Fruit fly (Drosophila melanogaster) whole organism, embryonic: ENCODE measurements around the gene CG13457.

Experiments used
- Awh ChIP-seq: fragments of 200-800 bp; sonication (Bioruptor generic); IDR thresholded peaks from 2 replicates; pipeline ENCODE4, ENCODE4 v1.3.6; 2022; ENCODE audit warnings: missing biosample characterization, missing genetic modification characterization
- CG10147 ChIP-seq: fragments of 200-800 bp; sonication (Bioruptor generic); optimal IDR thresholded peaks from 2 replicates; lab custom pipeline; 2019; ENCODE audit warnings: missing biosample characterization, mild to moderate bottlenecking, missing genetic modification characterization, moderate library complexity
- CG12071 ChIP-seq: fragments of 200-800 bp; sonication (Bioruptor generic); optimal IDR thresholded peaks from 3 replicates; lab custom pipeline; 2018; ENCODE audit warnings: missing biosample characterization, mild to moderate bottlenecking, missing genetic modification characterization
- CG12659 ChIP-seq: fragments of 200-800 bp; sonication (Bioruptor generic); optimal IDR thresholded peaks from 3 replicates; lab custom pipeline; 2017; ENCODE audit warnings: mild to moderate bottlenecking, missing biosample characterization, missing genetic modification reagents, missing genetic modification characterization
- CG12942 ChIP-seq: fragments of 200-800 bp; sonication (Bioruptor generic); optimal IDR thresholded peaks from 3 replicates; lab custom pipeline; 2016; ENCODE audit warnings: missing biosample characterization, missing genetic modification characterization
- CG13123 ChIP-seq: fragments of 200-800 bp; sonication (Bioruptor generic); optimal IDR thresholded peaks from 2 replicates; lab custom pipeline; 2016; ENCODE audit warnings: missing biosample characterization, missing genetic modification characterization
- CG13624 ChIP-seq: fragments of 200-800 bp; sonication (Bioruptor generic); optimal IDR thresholded peaks from 2 replicates; lab custom pipeline; 2016; ENCODE audit warnings: missing biosample characterization, missing genetic modification characterization
- CG15011 ChIP-seq: fragments of 200-800 bp; sonication (Bioruptor generic); optimal IDR thresholded peaks from 3 replicates; lab custom pipeline; 2018; ENCODE audit warnings: missing biosample characterization, mild to moderate bottlenecking, missing genetic modification characterization
- CG15514 ChIP-seq: fragments of 200-800 bp; sonication (Bioruptor generic); optimal IDR thresholded peaks from 3 replicates; lab custom pipeline; 2017; ENCODE audit warnings: missing biosample characterization, missing genetic modification characterization, mild to moderate bottlenecking, moderate library complexity, missing genetic modification reagents
- CG16813 ChIP-seq: fragments of 200-800 bp; sonication (Bioruptor generic); IDR thresholded peaks from 3 replicates; pipeline ENCODE4 v1.3.6; 2022; ENCODE audit warnings: missing biosample characterization, missing genetic modification characterization; ENCODE audit not compliant: partially characterized antibody
- CG16815 ChIP-seq: fragments of 200-800 bp; sonication (Bioruptor generic); optimal IDR thresholded peaks from 3 replicates; lab custom pipeline; 2017; ENCODE audit warnings: missing biosample characterization, mild to moderate bottlenecking, missing genetic modification characterization
- CG2678 ChIP-seq: fragments of 200-800 bp; sonication (Bioruptor generic); optimal IDR thresholded peaks from 3 replicates; lab custom pipeline; 2019; ENCODE audit warnings: missing biosample characterization, mild to moderate bottlenecking, missing genetic modification characterization, moderate library complexity
- CG43689 ChIP-seq: fragments of 200-800 bp; sonication (Bioruptor generic); IDR thresholded peaks from 2 replicates; pipeline ENCODE4 v1.3.6; 2022; ENCODE audit warnings: missing biosample characterization, missing genetic modification characterization
- CG6683 ChIP-seq: fragments of 200-800 bp; sonication (Bioruptor generic); optimal IDR thresholded peaks from 2 replicates; lab custom pipeline; 2017; ENCODE audit warnings: missing biosample characterization, mild to moderate bottlenecking, missing genetic modification characterization, missing genetic modification reagents
- CG7745 ChIP-seq: fragments of 200-800 bp; sonication (Bioruptor generic); optimal IDR thresholded peaks from 2 replicates; lab custom pipeline; 2018; ENCODE audit warnings: missing biosample characterization, mild to moderate bottlenecking, missing genetic modification characterization, moderate library complexity
- CG8281 ChIP-seq: fragments of 200-800 bp; sonication (Bioruptor generic); optimal IDR thresholded peaks from 2 replicates; lab custom pipeline; 2018; ENCODE audit warnings: missing biosample characterization, mild to moderate bottlenecking, missing genetic modification characterization, moderate library complexity
- CG9797 ChIP-seq: fragments of 200-800 bp; sonication (Bioruptor generic); optimal IDR thresholded peaks from 3 replicates; lab custom pipeline; 2018; ENCODE audit warnings: missing biosample characterization, mild to moderate bottlenecking, missing genetic modification characterization
- CG9817 ChIP-seq: fragments of 200-800 bp; sonication (Bioruptor generic); optimal IDR thresholded peaks from 2 replicates; lab custom pipeline; 2018; ENCODE audit warnings: missing biosample characterization, mild to moderate bottlenecking, missing genetic modification characterization, moderate library complexity
- Dek ChIP-seq: fragments of 200-800 bp; sonication (Bioruptor generic); optimal IDR thresholded peaks from 3 replicates; lab custom pipeline; 2019; ENCODE audit warnings: missing biosample characterization, mild to moderate bottlenecking, missing genetic modification characterization, moderate library complexity
- Dip2 ChIP-seq: fragments of 200-800 bp; sonication (Bioruptor generic); IDR thresholded peaks from 2 replicates; pipeline ENCODE4 v1.3.6; 2022; ENCODE audit warnings: missing biosample characterization, missing genetic modification characterization
- Drgx ChIP-seq: fragments of 200-800 bp; sonication (Bioruptor generic); IDR thresholded peaks from 2 replicates; pipeline ENCODE4 v1.3.6; 2022; ENCODE audit warnings: missing biosample characterization, missing genetic modification characterization
- Ets97D ChIP-seq: fragments of 200-800 bp; sonication (Bioruptor generic); optimal IDR thresholded peaks from 3 replicates; lab custom pipeline; 2016; ENCODE audit warnings: missing biosample characterization, missing genetic modification characterization
- MBD-R2 ChIP-seq: fragments of 200-800 bp; sonication (Bioruptor generic); IDR thresholded peaks from 2 replicates; pipeline ENCODE4 v1.3.6; 2022; ENCODE audit warnings: missing biosample characterization, missing genetic modification characterization
- Mad ChIP-seq: fragments of 200-800 bp; sonication (Bioruptor generic); optimal IDR thresholded peaks from 2 replicates; lab custom pipeline; 2016; ENCODE audit warnings: missing biosample characterization, missing genetic modification characterization
- Med ChIP-seq: fragments of 200-800 bp; sonication (Bioruptor generic); peaks from one replicate; lab custom pipeline; 2016; ENCODE audit warnings: missing biosample characterization, missing genetic modification characterization, mild to moderate bottlenecking, inconsistent platforms, moderate library complexity
- Pdp1 ChIP-seq, 2 experiments: fragments of 200-800 bp; sonication (Bioruptor generic); optimal IDR thresholded peaks; 3 replicates each; lab custom pipeline; 2016; ENCODE audit warnings: missing biosample characterization in 2 of 2, missing genetic modification characterization in 2 of 2, mild to moderate bottlenecking in 1 of 2, moderate library complexity in 1 of 2
- Side ChIP-seq: fragments of 200-800 bp; sonication (Bioruptor generic); optimal IDR thresholded peaks from 2 replicates; lab custom pipeline; 2016; ENCODE audit warnings: missing biosample characterization, missing genetic modification characterization
- Usf ChIP-seq: fragments of 200-800 bp; sonication (Bioruptor generic); optimal IDR thresholded peaks from 2 replicates; lab custom pipeline; 2017; ENCODE audit warnings: missing genotype, missing biosample characterization, missing genetic modification characterization
- Xbp1 ChIP-seq: fragments of 200-800 bp; sonication (Bioruptor generic); optimal IDR thresholded peaks from 3 replicates; lab custom pipeline; 2016; ENCODE audit warnings: missing biosample characterization, mild to moderate bottlenecking, missing genetic modification characterization
- az2 ChIP-seq: fragments of 200-800 bp; sonication (Bioruptor generic); optimal IDR thresholded peaks from 3 replicates; lab custom pipeline; 2016; ENCODE audit warnings: missing biosample characterization, missing genetic modification characterization
- bcd ChIP-seq: fragments of 200-800 bp; sonication (Bioruptor generic); optimal IDR thresholded peaks from 2 replicates; lab custom pipeline; 2017; ENCODE audit warnings: missing biosample characterization, mild to moderate bottlenecking, missing genetic modification characterization
- bowl ChIP-seq: fragments of 200-800 bp; sonication (Bioruptor generic); IDR thresholded peaks from 2 replicates; pipeline ENCODE4 v1.3.6; 2022; ENCODE audit warnings: missing biosample characterization, missing genetic modification characterization
- caup ChIP-seq: fragments of 200-800 bp; sonication (Bioruptor generic); optimal IDR thresholded peaks from 3 replicates; lab custom pipeline; 2017; ENCODE audit warnings: missing biosample characterization, mild to moderate bottlenecking, missing genetic modification characterization, moderate library complexity; ENCODE audit not compliant: severe bottlenecking
- cg ChIP-seq: fragments of 200-800 bp; sonication (Bioruptor generic); optimal IDR thresholded peaks from 3 replicates; lab custom pipeline; 2019; ENCODE audit warnings: missing biosample characterization, mild to moderate bottlenecking, missing genetic modification characterization, moderate library complexity
- ci ChIP-seq: fragments of 200-800 bp; sonication (Bioruptor generic); IDR thresholded peaks from 3 replicates; pipeline ENCODE4 v1.3.6; 2022; ENCODE audit warnings: missing biosample characterization, missing genetic modification characterization
- ems ChIP-seq: fragments of 200-800 bp; sonication (Bioruptor generic); optimal IDR thresholded peaks from 3 replicates; lab custom pipeline; 2016; ENCODE audit warnings: missing biosample characterization, missing genetic modification characterization
- gcm2 ChIP-seq: fragments of 200-800 bp; sonication (Bioruptor generic); optimal IDR thresholded peaks from 2 replicates; lab custom pipeline; 2016; ENCODE audit warnings: missing biosample characterization, missing genetic modification characterization
- grn ChIP-seq: fragments of 200-800 bp; sonication (Bioruptor generic); optimal IDR thresholded peaks from 3 replicates; lab custom pipeline; 2017; ENCODE audit warnings: missing biosample characterization, missing genetic modification characterization
- gsb ChIP-seq: fragments of 200-800 bp; sonication (Bioruptor generic); IDR thresholded peaks from 2 replicates; pipeline ENCODE4 v1.3.6; 2022; ENCODE audit warnings: missing biosample characterization, missing genetic modification characterization
- ken ChIP-seq: fragments of 200-800 bp; sonication (Bioruptor generic); IDR thresholded peaks from 3 replicates; pipeline ENCODE4 v1.3.6; 2022; ENCODE audit warnings: missing biosample characterization, missing genetic modification characterization
- lmd ChIP-seq: fragments of 200-800 bp; sonication (Bioruptor generic); IDR thresholded peaks from 2 replicates; pipeline ENCODE4 v1.3.6; 2022; ENCODE audit warnings: missing biosample characterization, missing genetic modification characterization
- pnt ChIP-seq: fragments of 200-800 bp; sonication (Bioruptor generic); optimal IDR thresholded peaks from 3 replicates; lab custom pipeline; 2016; ENCODE audit warnings: missing biosample characterization, missing genetic modification characterization
- sens ChIP-seq: fragments of 200-800 bp; sonication (Bioruptor generic); peaks from one replicate; lab custom pipeline; 2016; ENCODE audit warnings: missing biosample characterization, missing genetic modification characterization
- sim ChIP-seq: fragments of 200-800 bp; sonication (Bioruptor generic); IDR thresholded peaks from 2 replicates; pipeline ENCODE4 v1.3.6; 2022; ENCODE audit warnings: missing biosample characterization, missing genetic modification characterization
- slbo ChIP-seq: fragments of 200-800 bp; sonication (Bioruptor generic); IDR thresholded peaks from 2 replicates; pipeline ENCODE4 v1.3.6; 2022; ENCODE audit warnings: missing biosample characterization, missing genetic modification characterization
- so ChIP-seq: fragments of 200-800 bp; sonication (Bioruptor generic); IDR thresholded peaks from 3 replicates; pipeline ENCODE4 v1.3.6; 2022; ENCODE audit warnings: missing biosample characterization, missing genetic modification characterization
- toy ChIP-seq: fragments of 200-800 bp; sonication (Bioruptor generic); IDR thresholded peaks from 2 replicates; pipeline ENCODE4 v1.3.6; 2022; ENCODE audit warnings: missing biosample characterization, missing genetic modification characterization

CG13457 gene

DNA sequence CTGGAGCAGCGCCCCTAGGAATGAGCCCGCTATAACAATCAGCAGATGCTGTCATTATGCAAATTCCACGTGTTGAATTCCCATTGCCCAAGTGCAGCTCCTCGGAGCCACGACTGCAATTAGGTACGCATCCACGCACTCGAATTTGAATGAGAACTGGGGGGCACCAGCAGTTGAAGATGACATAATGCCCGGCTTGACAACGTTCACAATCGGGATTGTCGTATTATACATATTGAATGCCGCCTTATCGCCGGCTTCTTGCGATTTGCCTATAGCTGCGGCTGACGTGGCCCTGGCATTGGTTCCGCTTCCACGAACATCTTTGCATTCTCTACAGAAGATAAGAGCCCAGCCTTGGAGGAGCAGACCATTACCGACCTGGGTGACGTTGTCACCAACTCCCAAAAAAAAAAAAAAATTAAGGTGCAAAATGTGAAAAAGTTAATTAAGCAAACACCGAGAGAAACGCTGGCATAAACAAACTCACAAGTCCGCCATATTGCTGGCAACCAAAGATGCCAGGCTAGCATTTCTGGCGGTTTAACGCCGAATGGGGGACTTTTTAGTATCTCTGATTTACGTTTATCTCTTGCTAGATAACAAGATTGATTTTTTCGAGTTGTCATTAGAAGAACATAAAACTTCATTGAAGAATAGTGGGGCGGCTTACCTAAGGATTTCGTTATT lies 9.2 kb upstream of the CG13457 start (continued):
- TF ChIP-seq Drgx (0 out of 2 replicates have a peak, but pooled peaks have one; percentile 17), CG15011 (GFP tag; lab: Kevin White, UChicago) (no peak), CG2678 (tag; lab: Kevin White, UChicago) (no peak), Usf (GFP tag; lab: Kevin White, UChicago) (no peak), CG12071 (GFP tag; lab: Kevin White, UChicago) (no peak), Med (peak; percentile 76), CG12942 (no peak), grn (peak; percentile 24), CG16815 (GFP tag; lab: Kevin White, UChicago) (no peak), Xbp1 (GFP tag; lab: Kevin White, UChicago) (peak; percentile 88), slbo (GFP tag; lab: Robert Waterston, UW) (0 out of 2 replicates have a peak, but pooled peaks have one; percentile 10), CG10147 (GFP tag; lab: Kevin White, UChicago) (no peak), gcm2 (GFP tag; lab: Kevin White, UChicago) (no peak), gsb (0 out of 2 replicates have a peak, but pooled peaks have one; percentile 30), ems (no peak), CG12659 (GFP tag; lab: Kevin White, UChicago) (no peak), CG8281 (tag; lab: Kevin White, UChicago) (no peak), bcd (GFP tag; lab: Kevin White, UChicago) (no peak), Awh (0 out of 2 replicates have a peak, but pooled peaks have one; percentile 6), pnt (GFP tag; lab: Kevin White, UChicago) (no peak), Ets97D (GFP tag; lab: Kevin White, UChicago) (no peak), ci (GFP tag; lab: Robert Waterston, UW) (0 out of 3 replicates have a peak, but pooled peaks have one; percentile 21), CG13123 (GFP tag; lab: Kevin White, UChicago) (no peak), CG43689 (GFP tag; lab: Robert Waterston, UW) (no peak), lmd (GFP tag; lab: Robert Waterston, UW) (no peak), Pdp1 (GFP tag; optimal IDR thresholded peaks at IDR 0.05; lab: Kevin White, UChicago) (peak in 1 of 2 experiments; percentile 85), so (GFP tag; lab: Robert Waterston, UW) (no peak), sim (GFP tag; lab: Robert Waterston, UW) (0 out of 2 replicates have a peak, but pooled peaks have one; percentile 15), Side (no peak), CG9797 (GFP tag; lab: Kevin White, UChicago) (no peak)

DNA sequence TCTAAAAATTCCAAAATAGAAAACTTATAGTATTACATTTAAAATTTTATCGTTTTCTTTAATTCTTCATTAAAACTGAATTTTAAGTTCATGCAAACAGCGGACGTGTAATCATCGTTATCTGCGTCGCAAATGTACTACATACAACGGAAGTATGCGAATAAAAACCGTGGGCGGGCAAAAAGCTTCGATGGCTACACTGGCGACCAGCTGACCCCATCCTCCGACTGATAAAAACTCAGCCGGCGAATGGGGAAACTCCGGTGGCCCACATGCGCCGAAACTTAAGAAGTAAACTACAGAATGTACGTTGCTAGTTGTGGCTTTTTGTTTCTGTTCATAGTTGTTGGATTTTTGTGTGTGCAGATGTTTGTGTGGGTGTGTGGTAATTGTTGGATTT lies 6.6 kb upstream of the CG13457 start:
- TF ChIP-seq CG6683 = no peak
- TF ChIP-seq Dek (tag; lab: Kevin White, UChicago) = no peak
- TF ChIP-seq MBD-R2 (GFP tag; lab: Robert Waterston, UW) = no peak
- TF ChIP-seq CG12071 (GFP tag; lab: Kevin White, UChicago) = no peak
- TF ChIP-seq caup = no peak
- peak; percentile 65 for TF ChIP-seq sens (GFP tag; lab: Kevin White, UChicago)
- TF ChIP-seq Med = peak; percentile 27
- TF ChIP-seq, all 482 proteins: peak for 2

dm6 chr3L:15136659-15137572 lies 5.7 kb upstream of the CG13457 start, which contains the start of gene CG12316:
Gene CG12316, minus strand, starts transcription at chr3L:15136934.
- TF ChIP-seq ken (GFP tag; lab: Robert Waterston, UW) (peak; percentile 85), CG7745 (tag; lab: Kevin White, UChicago) (peak; percentile 4), CG9817 (peak; percentile 87), bowl (GFP tag; lab: Robert Waterston, UW) (peak; percentile 71; the same call in 1 of the 2 replicates), Dip2 (GFP tag; lab: Robert Waterston, UW) (no peak), toy (GFP tag; lab: Robert Waterston, UW) (peak; percentile 56), Mad (GFP tag; lab: Kevin White, UChicago) (peak; percentile 95), az2 (peak; percentile 86), CG15514 (GFP tag; lab: Kevin White, UChicago) (peak; percentile 87), CG13624 (GFP tag; lab: Kevin White, UChicago) (peak; percentile 93), cg (GFP tag; lab: Kevin White, UChicago) (no peak), CG16813 (GFP tag; lab: Robert Waterston, UW) (peak; percentile 80)
